Worm (Caenorhabditis elegans) whole organism, L3 larva: ENCODE measurements around the gene cytb-5.1.

Source experiments
- R02D3.7 ChIP-seq: fragments of 150-350 bp; optimal IDR thresholded peaks from 2 replicates; lab custom pipeline; 2014; ENCODE audit warnings: missing biosample characterization, missing genetic modification characterization
- aly-2 ChIP-seq: fragments of 150-350 bp; optimal IDR thresholded peaks from 2 replicates; lab custom pipeline; 2014; ENCODE audit warnings: missing biosample characterization, missing genetic modification characterization
- ama-1 ChIP-seq: fragments of 150-350 bp; optimal IDR thresholded peaks from 2 replicates; lab custom pipeline; 2018
- ceh-28 ChIP-seq: fragments of 150-350 bp; optimal IDR thresholded peaks from 2 replicates; lab custom pipeline; 2014; ENCODE audit warnings: missing biosample characterization, missing genetic modification reagents, missing genetic modification characterization
- ceh-82 ChIP-seq: fragments of 150-350 bp; optimal IDR thresholded peaks from 2 replicates; lab custom pipeline; 2014; ENCODE audit warnings: missing biosample characterization, missing genetic modification characterization
- ceh-9 ChIP-seq: sonication (generic microtip); optimal IDR thresholded peaks from 2 replicates; lab custom pipeline; 2018; ENCODE audit warnings: missing biosample characterization, missing genetic modification characterization
- egl-27 ChIP-seq: sonication (generic microtip); optimal IDR thresholded peaks from 4 replicates; lab custom pipeline; 2017; ENCODE audit warnings: missing biosample characterization, missing genetic modification reagents, missing genetic modification characterization
- egl-5 ChIP-seq: fragments of 150-350 bp; optimal IDR thresholded peaks from 2 replicates; lab custom pipeline; 2017; ENCODE audit warnings: missing biosample characterization, missing genetic modification reagents, missing genetic modification characterization, inconsistent platforms
- elt-2 ChIP-seq: sonication (generic microtip); optimal IDR thresholded peaks from 2 replicates; lab custom pipeline; 2016; ENCODE audit warnings: missing genetic modification reagents, mild to moderate bottlenecking, missing genetic modification characterization, missing compliant biosample characterization
- eor-1 ChIP-seq, 2 experiments: fragments of 150-350 bp; optimal IDR thresholded peaks; 2 replicates each; lab custom pipeline; 2014 to 2018; ENCODE audit warnings: missing biosample characterization in 2 of 2, missing genetic modification characterization in 2 of 2
- fkh-10 ChIP-seq: sonication (generic microtip); optimal IDR thresholded peaks from 2 replicates; lab custom pipeline; 2017; ENCODE audit warnings: missing biosample characterization, missing genetic modification reagents, missing genetic modification characterization
- fkh-2 ChIP-seq: fragments of 150-350 bp; optimal IDR thresholded peaks from 2 replicates; lab custom pipeline; 2014; ENCODE audit warnings: missing biosample characterization, missing genetic modification reagents, missing genetic modification characterization
- fos-1 ChIP-seq: fragments of 150-350 bp; optimal IDR thresholded peaks from 2 replicates; lab custom pipeline; 2014; ENCODE audit warnings: missing biosample characterization, missing genetic modification characterization
- jun-1 ChIP-seq: fragments of 150-350 bp; optimal IDR thresholded peaks from 2 replicates; lab custom pipeline; 2014; ENCODE audit warnings: missing biosample characterization, missing genetic modification reagents, missing genetic modification characterization
- lin-15B ChIP-seq: fragments of 150-350 bp; optimal IDR thresholded peaks from 2 replicates; lab custom pipeline; 2014; ENCODE audit warnings: missing biosample characterization, missing genetic modification characterization
- lin-39 ChIP-seq: fragments of 150-350 bp; optimal IDR thresholded peaks from 2 replicates; lab custom pipeline; 2018; ENCODE audit warnings: missing biosample characterization, missing genetic modification reagents, missing genetic modification characterization
- lsy-12 ChIP-seq: sonication (generic microtip); optimal IDR thresholded peaks from 2 replicates; lab custom pipeline; 2016; ENCODE audit warnings: mild to moderate bottlenecking, missing genetic modification characterization, missing compliant biosample characterization
- nfya-1 ChIP-seq: sonication (generic microtip); optimal IDR thresholded peaks from 2 replicates; lab custom pipeline; 2017; ENCODE audit warnings: missing genetic modification characterization, mild to moderate bottlenecking, missing compliant biosample characterization, antibody characterized with exemption, moderate library complexity; ENCODE audit not compliant: insufficient read depth
- nhr-11 ChIP-seq: fragments of 150-350 bp; optimal IDR thresholded peaks from 2 replicates; lab custom pipeline; 2014; ENCODE audit warnings: missing biosample characterization, missing genetic modification characterization
- nhr-12 ChIP-seq: fragments of 150-350 bp; optimal IDR thresholded peaks from 2 replicates; lab custom pipeline; 2014; ENCODE audit warnings: missing biosample characterization, missing genetic modification characterization
- nhr-23 ChIP-seq: fragments of 150-350 bp; optimal IDR thresholded peaks from 2 replicates; lab custom pipeline; 2014; ENCODE audit warnings: missing biosample characterization, missing genetic modification reagents, missing genetic modification characterization
- nhr-237 ChIP-seq: fragments of 150-350 bp; optimal IDR thresholded peaks from 2 replicates; lab custom pipeline; 2014; ENCODE audit warnings: missing biosample characterization, missing genetic modification characterization
- nhr-28 ChIP-seq: fragments of 150-350 bp; optimal IDR thresholded peaks from 2 replicates; lab custom pipeline; 2014; ENCODE audit warnings: missing biosample characterization, missing genetic modification characterization
- nhr-43 ChIP-seq: sonication (generic microtip); optimal IDR thresholded peaks from 2 replicates; lab custom pipeline; 2016; ENCODE audit warnings: mild to moderate bottlenecking, missing genetic modification characterization, missing compliant biosample characterization; ENCODE audit not compliant: poor library complexity, severe bottlenecking
- nhr-67 ChIP-seq: fragments of 150-350 bp; optimal IDR thresholded peaks from 2 replicates; lab custom pipeline; 2014; ENCODE audit warnings: missing biosample characterization, missing genetic modification characterization
- nhr-76 ChIP-seq: fragments of 150-350 bp; sonication (generic microtip); optimal IDR thresholded peaks from 5 replicates; lab custom pipeline; 2014; ENCODE audit warnings: missing biosample characterization, missing genetic modification characterization
- nhr-77 ChIP-seq: fragments of 150-350 bp; optimal IDR thresholded peaks from 2 replicates; lab custom pipeline; 2014; ENCODE audit warnings: missing biosample characterization, missing genetic modification characterization
- pha-4 ChIP-seq: fragments of 150-350 bp; optimal IDR thresholded peaks from 2 replicates; lab custom pipeline; 2014; ENCODE audit warnings: missing biosample characterization, missing genetic modification reagents, missing genetic modification characterization
- snpc-4 ChIP-seq: fragments of 150-350 bp; optimal IDR thresholded peaks from 2 replicates; lab custom pipeline; 2014; ENCODE audit warnings: missing biosample characterization, missing genetic modification characterization
- unc-39 ChIP-seq: sonication (generic microtip); optimal IDR thresholded peaks from 4 replicates; lab custom pipeline; 2017; ENCODE audit warnings: missing biosample characterization, missing genetic modification characterization
- zag-1 ChIP-seq: fragments of 150-350 bp; optimal IDR thresholded peaks from 2 replicates; lab custom pipeline; 2014; ENCODE audit warnings: missing biosample characterization, missing genetic modification characterization
- ztf-11 ChIP-seq: fragments of 150-350 bp; optimal IDR thresholded peaks from 2 replicates; lab custom pipeline; 2014; ENCODE audit warnings: missing biosample characterization, missing genetic modification characterization

Gene cytb-5.1

ce11 chrX:14020290-14020689 lies 18.6 kb downstream of the cytb-5.1 start, which contains the start of gene C04C11.1:
C04C11.1 (plus strand) TSS chrX:14020590.
- TF ChIP-seq ceh-28 (no peak), zag-1 (tag; lab: Kevin White, UChicago) (no peak), lsy-12 (no peak), nhr-43 (no peak), lin-39 (tag; lab: Kevin White, UChicago) (no peak), eor-1 (tag; optimal IDR thresholded peaks at IDR 0.05; lab: Kevin White, UChicago) (no peak), nhr-76 (tag; lab: Kevin White, UChicago) (no peak), nhr-11 (tag; lab: Kevin White, UChicago) (no peak), ceh-82 (tag; lab: Kevin White, UChicago) (no peak), nhr-28 (tag; lab: Kevin White, UChicago) (no peak), fos-1 (no peak), elt-2 (tag; lab: Kevin White, UChicago) (no peak), nhr-23 (tag; lab: Kevin White, UChicago) (no peak), nhr-77 (tag; lab: Kevin White, UChicago) (no peak), snpc-4 (tag; lab: Kevin White, UChicago) (no peak), ama-1 (lab: Kevin White, UChicago) (no peak), fkh-2 (tag; lab: Kevin White, UChicago) (no peak), nhr-237 (tag; lab: Kevin White, UChicago) (no peak)

- TF ChIP-seq pha-4 (tag; lab: Kevin White, UChicago): peak; percentile 65
- no peak for TF ChIP-seq nhr-11 (tag; lab: Kevin White, UChicago)
- no peak for TF ChIP-seq ama-1 (lab: Kevin White, UChicago)
- TF ChIP-seq lin-39 (tag; lab: Kevin White, UChicago): peak; percentile 53
- TF ChIP-seq nfya-1 (tag; lab: Kevin White, UChicago): peak; percentile 15
- TF ChIP-seq elt-2 (tag; lab: Kevin White, UChicago): peak; percentile 59
- no peak for TF ChIP-seq eor-1 (tag; optimal IDR thresholded peaks at IDR 0.05; lab: Kevin White, UChicago)
- TF ChIP-seq nhr-23 (tag; lab: Kevin White, UChicago): no peak
Measured at ce11 chrX:14024400-14024953, 22.8 kb downstream of the cytb-5.1 start.

DNA sequence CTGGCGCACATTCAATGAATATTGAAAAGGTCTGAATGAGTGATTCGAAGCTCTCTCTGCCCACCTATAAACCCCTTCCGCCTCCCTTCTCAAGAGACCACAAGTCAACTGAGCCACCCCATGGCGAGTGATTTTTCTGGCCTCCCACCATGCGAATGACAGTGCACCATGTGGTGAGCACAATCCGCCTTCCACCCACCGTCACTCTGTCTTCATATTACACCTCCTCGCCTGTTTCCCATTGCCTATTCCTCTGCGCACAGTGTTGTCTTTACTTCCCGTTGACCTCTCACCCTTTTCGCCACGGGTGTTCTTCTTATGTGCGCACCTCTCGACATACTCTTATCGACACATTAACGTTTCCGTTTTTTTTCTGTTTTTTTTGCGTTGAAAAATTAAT lies 25.2 kb downstream of the cytb-5.1 start:
- no peak for TF ChIP-seq nhr-77 (tag; lab: Kevin White, UChicago)

DNA sequence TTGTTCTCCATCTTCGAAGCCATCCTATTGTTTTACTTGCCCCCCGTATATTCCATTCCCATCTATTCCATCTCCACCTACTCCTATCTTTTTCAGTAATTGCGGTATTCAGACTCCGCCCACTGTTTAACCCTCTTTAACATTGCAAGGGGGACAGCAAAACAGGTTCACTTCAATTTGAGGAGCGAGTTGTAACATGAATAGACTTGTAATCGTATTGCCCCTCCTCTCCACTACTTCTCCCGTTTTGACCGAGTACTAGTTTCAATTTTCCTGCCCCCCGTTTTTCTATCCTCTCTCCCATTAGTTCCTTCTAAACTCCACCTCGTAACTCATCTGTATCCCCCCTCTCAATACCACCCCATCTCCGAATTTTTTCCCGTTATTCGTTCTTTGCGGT lies 26.8 kb downstream of the cytb-5.1 start:
- TF ChIP-seq lin-15B (tag; lab: Kevin White, UChicago) (no peak), jun-1 (tag; lab: Kevin White, UChicago) (no peak), pha-4 (tag; lab: Kevin White, UChicago) (no peak), nhr-237 (tag; lab: Kevin White, UChicago) (no peak), egl-5 (tag; lab: Kevin White, UChicago) (no peak), lin-39 (tag; lab: Kevin White, UChicago) (no peak), ztf-11 (tag; lab: Kevin White, UChicago) (no peak), unc-39 (tag; lab: Kevin White, UChicago) (no peak), ceh-82 (tag; lab: Kevin White, UChicago) (no peak), zag-1 (tag; lab: Kevin White, UChicago) (no peak), nhr-28 (tag; lab: Kevin White, UChicago) (no peak), nhr-76 (tag; lab: Kevin White, UChicago) (no peak)
- TF ChIP-seq, all 47 proteins: peak for 0

DNA sequence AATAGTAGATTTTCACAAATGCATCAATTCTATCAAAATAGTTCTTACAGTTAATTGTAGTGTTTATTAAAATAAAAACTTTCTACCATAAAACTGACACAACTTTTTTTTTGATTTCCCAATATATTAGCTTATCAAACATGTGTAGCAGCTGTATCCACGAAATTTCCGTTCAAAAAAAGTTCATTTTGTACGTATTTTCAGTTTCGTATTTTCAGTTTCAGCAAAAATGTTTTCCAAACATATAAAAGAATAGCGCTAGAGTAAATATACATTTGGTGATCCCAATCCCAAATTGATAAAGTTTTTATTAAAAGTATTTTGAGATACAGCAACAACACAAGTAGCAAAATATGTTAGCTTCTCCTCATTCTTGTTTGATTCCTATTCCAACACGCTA lies 27.7 kb downstream of the cytb-5.1 start:
- TF ChIP-seq elt-2 (tag; lab: Kevin White, UChicago) (no peak), lin-39 (tag; lab: Kevin White, UChicago) (no peak), nfya-1 (tag; lab: Kevin White, UChicago) (no peak), egl-27 (no peak), nhr-12 (no peak), ceh-9 (no peak), unc-39 (tag; lab: Kevin White, UChicago) (no peak), R02D3.7 (no peak), ama-1 (lab: Kevin White, UChicago) (no peak)

DNA sequence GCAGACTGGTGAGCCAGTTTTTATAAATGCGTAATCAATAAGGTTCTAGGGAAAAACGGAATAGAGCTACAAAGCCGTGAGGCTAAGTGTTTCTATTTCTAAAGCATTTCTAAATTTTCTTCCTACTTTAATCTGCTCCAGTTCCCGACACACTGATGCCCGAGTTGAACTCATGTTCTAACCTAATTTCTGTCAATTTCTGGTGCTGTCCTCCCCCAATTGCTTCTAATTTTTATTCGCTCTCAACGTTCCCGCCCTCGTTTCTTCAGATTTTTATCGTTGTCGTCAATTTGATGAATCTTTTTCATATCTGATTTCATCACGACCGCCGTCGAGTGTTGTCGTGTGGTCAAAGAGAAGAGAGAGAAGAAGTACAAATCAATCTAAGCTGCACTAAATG lies 28.1 kb downstream of the cytb-5.1 start:
- TF ChIP-seq nhr-67 (tag; lab: Kevin White, UChicago): no peak
- no peak for TF ChIP-seq fos-1
- no peak for TF ChIP-seq jun-1 (tag; lab: Kevin White, UChicago)
- TF ChIP-seq aly-2 (tag; lab: Kevin White, UChicago): no peak
- TF ChIP-seq fkh-10 (GFP tag; lab: Kevin White, UChicago): no peak
